Worm (Caenorhabditis elegans) whole organism, L3 larva: ENCODE results near the gene F44G4.7.
A peak's percentile ranks its signal among the peaks of the same experiment; 100 is the strongest.

Source experiments
- R02D3.7 ChIP-seq: fragments of 150-350 bp; optimal IDR thresholded peaks from 2 replicates; lab custom pipeline; 2014; ENCODE audit warnings: missing biosample characterization, missing genetic modification characterization
- ZK546.5 ChIP-seq: sonication (generic microtip); optimal IDR thresholded peaks from 2 replicates; lab custom pipeline; 2017; ENCODE audit warnings: missing biosample characterization, missing genetic modification characterization
- aly-2 ChIP-seq: fragments of 150-350 bp; optimal IDR thresholded peaks from 2 replicates; lab custom pipeline; 2014; ENCODE audit warnings: missing biosample characterization, missing genetic modification characterization
- ama-1 ChIP-seq: fragments of 150-350 bp; optimal IDR thresholded peaks from 2 replicates; lab custom pipeline; 2018
- ceh-16 ChIP-seq: sonication (generic microtip); optimal IDR thresholded peaks from 2 replicates; lab custom pipeline; 2017; ENCODE audit warnings: missing biosample characterization, missing genetic modification characterization
- ceh-28 ChIP-seq: fragments of 150-350 bp; optimal IDR thresholded peaks from 2 replicates; lab custom pipeline; 2014; ENCODE audit warnings: missing biosample characterization, missing genetic modification reagents, missing genetic modification characterization
- ceh-82 ChIP-seq: fragments of 150-350 bp; optimal IDR thresholded peaks from 2 replicates; lab custom pipeline; 2014; ENCODE audit warnings: missing biosample characterization, missing genetic modification characterization
- ceh-9 ChIP-seq: sonication (generic microtip); optimal IDR thresholded peaks from 2 replicates; lab custom pipeline; 2018; ENCODE audit warnings: missing biosample characterization, missing genetic modification characterization
- daf-12 ChIP-seq: fragments of 150-350 bp; optimal IDR thresholded peaks from 2 replicates; lab custom pipeline; 2014; ENCODE audit warnings: missing biosample characterization, missing genetic modification reagents, missing genetic modification characterization
- egl-27 ChIP-seq: sonication (generic microtip); optimal IDR thresholded peaks from 4 replicates; lab custom pipeline; 2017; ENCODE audit warnings: missing biosample characterization, missing genetic modification reagents, missing genetic modification characterization
- egl-5 ChIP-seq: fragments of 150-350 bp; optimal IDR thresholded peaks from 2 replicates; lab custom pipeline; 2017; ENCODE audit warnings: missing biosample characterization, missing genetic modification reagents, missing genetic modification characterization, inconsistent platforms
- elt-1 ChIP-seq: fragments of 150-350 bp; optimal IDR thresholded peaks from 2 replicates; lab custom pipeline; 2014; ENCODE audit warnings: missing biosample characterization, missing genetic modification characterization
- elt-2 ChIP-seq: sonication (generic microtip); optimal IDR thresholded peaks from 2 replicates; lab custom pipeline; 2016; ENCODE audit warnings: missing genetic modification reagents, mild to moderate bottlenecking, missing genetic modification characterization, missing compliant biosample characterization
- elt-3 ChIP-seq, 3 experiments: fragments of 150-350 bp in 1 of 3; sonication (generic microtip) in 2 of 3; optimal IDR thresholded peaks; 2 replicates in 2 of 3; 4 replicates in 1 of 3; lab custom pipeline; 2014 to 2017; ENCODE audit warnings: missing biosample characterization in 3 of 3, missing genetic modification characterization in 3 of 3
- eor-1 ChIP-seq, 2 experiments: fragments of 150-350 bp; optimal IDR thresholded peaks; 2 replicates each; lab custom pipeline; 2014 to 2018; ENCODE audit warnings: missing biosample characterization in 2 of 2, missing genetic modification characterization in 2 of 2
- fkh-10 ChIP-seq: sonication (generic microtip); optimal IDR thresholded peaks from 2 replicates; lab custom pipeline; 2017; ENCODE audit warnings: missing biosample characterization, missing genetic modification reagents, missing genetic modification characterization
- fkh-2 ChIP-seq: fragments of 150-350 bp; optimal IDR thresholded peaks from 2 replicates; lab custom pipeline; 2014; ENCODE audit warnings: missing biosample characterization, missing genetic modification reagents, missing genetic modification characterization
- fos-1 ChIP-seq: fragments of 150-350 bp; optimal IDR thresholded peaks from 2 replicates; lab custom pipeline; 2014; ENCODE audit warnings: missing biosample characterization, missing genetic modification characterization
- hmg-11 ChIP-seq: sonication (generic microtip); optimal IDR thresholded peaks from 2 replicates; lab custom pipeline; 2016; ENCODE audit warnings: missing genetic modification characterization, missing compliant biosample characterization
- jun-1 ChIP-seq: fragments of 150-350 bp; optimal IDR thresholded peaks from 2 replicates; lab custom pipeline; 2014; ENCODE audit warnings: missing biosample characterization, missing genetic modification reagents, missing genetic modification characterization
- lin-15B ChIP-seq: fragments of 150-350 bp; optimal IDR thresholded peaks from 2 replicates; lab custom pipeline; 2014; ENCODE audit warnings: missing biosample characterization, missing genetic modification characterization
- lin-39 ChIP-seq: fragments of 150-350 bp; optimal IDR thresholded peaks from 2 replicates; lab custom pipeline; 2018; ENCODE audit warnings: missing biosample characterization, missing genetic modification reagents, missing genetic modification characterization
- lsy-12 ChIP-seq: sonication (generic microtip); optimal IDR thresholded peaks from 2 replicates; lab custom pipeline; 2016; ENCODE audit warnings: mild to moderate bottlenecking, missing genetic modification characterization, missing compliant biosample characterization
- mdl-1 ChIP-seq: fragments of 150-350 bp; optimal IDR thresholded peaks from 2 replicates; lab custom pipeline; 2014; ENCODE audit warnings: missing biosample characterization, missing genetic modification characterization
- mml-1 ChIP-seq: fragments of 150-350 bp; sonication (generic microtip); optimal IDR thresholded peaks from 3 replicates; lab custom pipeline; 2014; ENCODE audit warnings: missing biosample characterization, missing genetic modification characterization
- nfya-1 ChIP-seq: sonication (generic microtip); optimal IDR thresholded peaks from 2 replicates; lab custom pipeline; 2017; ENCODE audit warnings: missing genetic modification characterization, mild to moderate bottlenecking, missing compliant biosample characterization, antibody characterized with exemption, moderate library complexity; ENCODE audit not compliant: insufficient read depth
- nhr-11 ChIP-seq: fragments of 150-350 bp; optimal IDR thresholded peaks from 2 replicates; lab custom pipeline; 2014; ENCODE audit warnings: missing biosample characterization, missing genetic modification characterization
- nhr-12 ChIP-seq: fragments of 150-350 bp; optimal IDR thresholded peaks from 2 replicates; lab custom pipeline; 2014; ENCODE audit warnings: missing biosample characterization, missing genetic modification characterization
- nhr-23 ChIP-seq: fragments of 150-350 bp; optimal IDR thresholded peaks from 2 replicates; lab custom pipeline; 2014; ENCODE audit warnings: missing biosample characterization, missing genetic modification reagents, missing genetic modification characterization
- nhr-237 ChIP-seq: fragments of 150-350 bp; optimal IDR thresholded peaks from 2 replicates; lab custom pipeline; 2014; ENCODE audit warnings: missing biosample characterization, missing genetic modification characterization
- nhr-25 ChIP-seq: sonication (generic microtip); optimal IDR thresholded peaks from 2 replicates; lab custom pipeline; 2017; ENCODE audit warnings: missing biosample characterization, missing genetic modification characterization
- nhr-28 ChIP-seq: fragments of 150-350 bp; optimal IDR thresholded peaks from 2 replicates; lab custom pipeline; 2014; ENCODE audit warnings: missing biosample characterization, missing genetic modification characterization
- nhr-43 ChIP-seq: sonication (generic microtip); optimal IDR thresholded peaks from 2 replicates; lab custom pipeline; 2016; ENCODE audit warnings: mild to moderate bottlenecking, missing genetic modification characterization, missing compliant biosample characterization; ENCODE audit not compliant: poor library complexity, severe bottlenecking
- nhr-67 ChIP-seq: fragments of 150-350 bp; optimal IDR thresholded peaks from 2 replicates; lab custom pipeline; 2014; ENCODE audit warnings: missing biosample characterization, missing genetic modification characterization
- nhr-76 ChIP-seq: fragments of 150-350 bp; sonication (generic microtip); optimal IDR thresholded peaks from 5 replicates; lab custom pipeline; 2014; ENCODE audit warnings: missing biosample characterization, missing genetic modification characterization
- pha-4 ChIP-seq: fragments of 150-350 bp; optimal IDR thresholded peaks from 2 replicates; lab custom pipeline; 2014; ENCODE audit warnings: missing biosample characterization, missing genetic modification reagents, missing genetic modification characterization
- pqm-1 ChIP-seq: fragments of 150-350 bp; optimal IDR thresholded peaks from 2 replicates; lab custom pipeline; 2017; ENCODE audit warnings: missing biosample characterization, missing genetic modification characterization, inconsistent platforms
- skn-1 ChIP-seq: fragments of 150-350 bp; optimal IDR thresholded peaks from 2 replicates; lab custom pipeline; 2014; ENCODE audit warnings: missing biosample characterization, missing genetic modification characterization
- snpc-4 ChIP-seq: fragments of 150-350 bp; optimal IDR thresholded peaks from 2 replicates; lab custom pipeline; 2014; ENCODE audit warnings: missing biosample characterization, missing genetic modification characterization
- tbx-2 ChIP-seq: sonication (generic microtip); optimal IDR thresholded peaks from 2 replicates; lab custom pipeline; 2016; ENCODE audit warnings: mild to moderate bottlenecking, missing genetic modification characterization, missing compliant biosample characterization
- unc-39 ChIP-seq: sonication (generic microtip); optimal IDR thresholded peaks from 4 replicates; lab custom pipeline; 2017; ENCODE audit warnings: missing biosample characterization, missing genetic modification characterization
- unc-62 ChIP-seq: fragments of 150-350 bp; sonication (generic microtip); optimal IDR thresholded peaks from 4 replicates; lab custom pipeline; 2014; ENCODE audit warnings: missing biosample characterization, missing genetic modification reagents, missing genetic modification characterization
- zag-1 ChIP-seq: fragments of 150-350 bp; optimal IDR thresholded peaks from 2 replicates; lab custom pipeline; 2014; ENCODE audit warnings: missing biosample characterization, missing genetic modification characterization
- ztf-4 ChIP-seq: fragments of 150-350 bp; optimal IDR thresholded peaks from 2 replicates; lab custom pipeline; 2014; ENCODE audit warnings: missing biosample characterization, missing genetic modification characterization

Gene F44G4.7

DNA sequence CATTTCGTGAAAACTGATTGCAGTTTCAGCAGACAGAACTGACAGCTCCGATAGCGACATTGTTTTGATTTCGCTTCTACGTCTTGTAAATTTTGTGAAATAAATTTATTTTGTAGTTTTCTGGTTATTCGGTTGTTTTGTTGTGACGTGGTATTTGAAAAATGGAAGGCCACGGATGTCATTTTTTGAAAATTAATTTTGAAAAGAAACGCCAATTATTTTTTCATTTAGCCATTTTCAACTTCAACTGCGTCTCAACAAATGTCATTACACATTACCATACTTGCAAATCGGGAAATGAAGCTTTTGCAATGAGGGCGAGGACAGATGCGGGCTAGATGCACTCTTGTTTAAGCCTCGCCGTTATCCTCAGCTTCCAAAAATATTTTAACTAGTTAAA, 17.0 kb downstream of the F44G4.7 start, which contains the start of gene C18E9.8:
C18E9.8 (minus strand) TSS at position 101 of the 400 bp plus-strand sequence.
- TF ChIP-seq elt-2 (tag; lab: Kevin White, UChicago) (peak; percentile 36), snpc-4 (tag; lab: Kevin White, UChicago) (no peak)

- TF ChIP-seq nhr-25 (tag; lab: Kevin White, UChicago) (no peak), elt-1 (tag; lab: Kevin White, UChicago) (no peak), skn-1 (tag; lab: Kevin White, UChicago) (no peak), nfya-1 (no peak), R02D3.7 (tag; lab: Kevin White, UChicago) (no peak), pqm-1 (tag; lab: Kevin White, UChicago) (no peak), nhr-11 (tag; lab: Kevin White, UChicago) (no peak), nhr-237 (no peak), lsy-12 (tag; lab: Kevin White, UChicago) (no peak), ceh-82 (no peak), nhr-43 (tag; lab: Kevin White, UChicago) (no peak), egl-27 (tag; lab: Kevin White, UChicago) (no peak), mdl-1 (tag; lab: Kevin White, UChicago) (no peak), zag-1 (tag; lab: Kevin White, UChicago) (no peak)
Observed at ce11 chrII:8982683-8983082, 22.3 kb downstream of the F44G4.7 start, which contains the start of gene C18E9.7. Gene C18E9.7, minus strand, starts transcription at chrII:8982783.

DNA sequence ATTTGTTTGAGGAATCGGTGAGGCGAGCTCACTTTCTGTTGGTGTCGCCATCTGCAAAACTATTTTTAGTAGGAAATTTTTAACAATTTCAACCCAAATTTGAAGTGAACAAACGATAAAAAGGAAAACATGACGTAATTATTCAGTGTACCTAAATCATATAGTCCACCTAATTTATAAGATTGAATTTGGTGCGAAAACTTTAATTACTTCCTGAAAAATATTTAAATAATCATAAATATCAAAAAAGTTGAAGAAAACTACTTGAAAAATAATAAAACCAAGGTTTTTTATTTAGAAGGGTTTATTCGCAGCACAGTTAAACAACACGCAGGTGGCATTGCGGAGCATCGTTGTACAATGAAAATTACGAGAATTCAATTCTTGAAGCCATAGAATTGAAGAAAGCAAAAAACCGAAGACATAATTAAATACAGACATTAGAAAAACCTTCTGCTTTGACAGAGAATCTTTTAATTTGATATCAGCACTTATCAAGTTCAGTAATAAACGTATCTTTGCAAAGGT, 31.4 kb downstream of the F44G4.7 start, which contains the start of gene tomm-40:
tomm-40 (minus strand) TSS at position 51 of the 528 bp plus-strand sequence.
- TF ChIP-seq ceh-82 (no peak), hmg-11 (peak; percentile 27), pha-4 (tag; lab: Kevin White, UChicago) (peak; percentile 4)

- TF ChIP-seq ceh-9 (no peak), ceh-16 (tag; lab: Kevin White, UChicago) (no peak), nhr-11 (tag; lab: Kevin White, UChicago) (no peak), ceh-28 (tag; lab: Kevin White, UChicago) (peak; percentile 60), elt-2 (tag; lab: Kevin White, UChicago) (peak; percentile 76), nhr-76 (tag; lab: Kevin White, UChicago) (no peak), nhr-12 (no peak), fos-1 (tag; lab: Kevin White, UChicago) (no peak), eor-1 (tag; optimal IDR thresholded peaks at IDR 0.05; lab: Kevin White, UChicago) (no peak), fkh-10 (peak; percentile 52), lin-15B (tag; lab: Kevin White, UChicago) (peak; percentile 81), ama-1 (lab: Kevin White, UChicago) (peak; percentile 49), jun-1 (peak; percentile 71), R02D3.7 (tag; lab: Kevin White, UChicago) (peak; percentile 82), elt-1 (tag; lab: Kevin White, UChicago) (peak; percentile 31), daf-12 (tag; lab: Kevin White, UChicago) (no peak), fkh-2 (tag; lab: Kevin White, UChicago) (no peak), egl-5 (tag; lab: Kevin White, UChicago) (peak; percentile 20), aly-2 (tag; lab: Kevin White, UChicago) (no peak), skn-1 (tag; lab: Kevin White, UChicago) (peak; percentile 18), elt-3 (tag; optimal IDR thresholded peaks at IDR 0.05; lab: Kevin White, UChicago) (no peak), nhr-28 (tag; lab: Kevin White, UChicago) (no peak), nhr-67 (no peak), mdl-1 (tag; lab: Kevin White, UChicago) (no peak), mml-1 (no peak), pha-4 (tag; lab: Kevin White, UChicago) (peak; percentile 78), lin-39 (peak; percentile 70), zag-1 (tag; lab: Kevin White, UChicago) (no peak), egl-27 (tag; lab: Kevin White, UChicago) (no peak), ceh-82 (peak; percentile 52), unc-39 (no peak), pqm-1 (tag; lab: Kevin White, UChicago) (peak; percentile 72), hmg-11 (peak; percentile 69), nhr-23 (tag; lab: Kevin White, UChicago) (peak; percentile 71), ztf-4 (no peak), unc-62 (GFP tag; lab: Kevin White, UChicago) (no peak), ZK546.5 (tag; lab: Kevin White, UChicago) (no peak), tbx-2 (tag; lab: Kevin White, UChicago) (peak; percentile 64)
Observed at ce11 chrII:8969251-8970183, 35.5 kb downstream of the F44G4.7 start, which contains the start of the genes szy-20 and C18E9.5. Gene szy-20, minus strand, starts transcription at chrII:8969333. Gene C18E9.5, plus strand, starts transcription at chrII:8969980.
